Worm (Caenorhabditis elegans) whole organism, L4 larva: ENCODE results near the gene C14A4.12.

Experiments
- lsy-2 ChIP-seq, 2 experiments: fragments of 150-350 bp in 1 of 2; sonication (generic microtip) in 1 of 2; optimal IDR thresholded peaks; 2 replicates each; lab custom pipeline; 2014 to 2017; ENCODE audit warnings: missing biosample characterization in 2 of 2, missing genetic modification characterization in 2 of 2
- mep-1 ChIP-seq: fragments of 150-350 bp; sonication (generic microtip); optimal IDR thresholded peaks from 3 replicates; lab custom pipeline; 2014; ENCODE audit warnings: missing biosample characterization, missing genetic modification characterization
- nhr-77 ChIP-seq: fragments of 150-350 bp; optimal IDR thresholded peaks from 2 replicates; lab custom pipeline; 2014; ENCODE audit warnings: missing biosample characterization, missing genetic modification characterization
- pha-4 ChIP-seq, 2 experiments: fragments of 150-350 bp in 1 of 2; fragments of 200-800 bp in 1 of 2; sonication (Bioruptor generic) in 1 of 2; IDR thresholded peaks in 1 of 2; optimal IDR thresholded peaks in 1 of 2; 2 replicates each; pipeline versions ENCODE4 v1.3.6 to Lab custom; 2014 to 2022; ENCODE audit warnings: missing genetic modification characterization in 2 of 2, missing genetic modification reagents in 2 of 2, missing biosample characterization in 1 of 2, missing compliant biosample characterization in 1 of 2
- unc-130 ChIP-seq: sonication (generic microtip); optimal IDR thresholded peaks from 2 replicates; lab custom pipeline; 2016; ENCODE audit warnings: missing genetic modification reagents, missing genetic modification characterization, missing compliant biosample characterization
- zfp-3 ChIP-seq: fragments of 200-800 bp; sonication (Bioruptor generic); conservative IDR thresholded peaks from 2 replicates; pipeline ENCODE4 v1.3.6; 2022; ENCODE audit warnings: missing genetic modification reagents, missing genetic modification characterization, missing compliant biosample characterization

ce11 chrII:10630944-10631343 is 18.1 kb downstream of the C14A4.12 start:
- TF ChIP-seq zfp-3 (no peak), lsy-2 (tag; optimal IDR thresholded peaks at IDR 0.05; lab: Kevin White, UChicago) (no peak), pha-4 (GFP tag; IDR thresholded peaks at IDR 0.05; lab: Robert Waterston, UW) (no peak), pha-4 (tag; optimal IDR thresholded peaks at IDR 0.05; lab: Kevin White, UChicago) (no peak), unc-130 (GFP tag; lab: Kevin White, UChicago) (no peak), nhr-77 (no peak), mep-1 (tag; lab: Kevin White, UChicago) (no peak)
